Worm (Caenorhabditis elegans): ENCODE measurements around the gene ZK328.6.

ZK328.6 gene

ce11 chrIII:6039370-6039769 is 9.0 kb upstream of the ZK328.6 start, which contains the start of gene ift-139:
ift-139 (minus strand) TSS chrIII:6039470.
- TF ChIP-seq nhr-12 (tag; optimal IDR thresholded peaks at IDR 0.05) (no peak), sma-9 (GFP tag; optimal IDR thresholded peaks at IDR 0.05) (no peak), sma-9 (tag; optimal IDR thresholded peaks at IDR 0.05) (no peak), alr-1 (tag; optimal IDR thresholded peaks at IDR 0.05) (no peak), lsy-2 (tag; optimal IDR thresholded peaks at IDR 0.05) (no peak), lin-11 (tag; optimal IDR thresholded peaks at IDR 0.05) (no peak), aly-2 (tag; optimal IDR thresholded peaks at IDR 0.05) (no peak), nhr-77 (tag; optimal IDR thresholded peaks at IDR 0.05) (no peak), mdl-1 (tag; optimal IDR thresholded peaks at IDR 0.05) (no peak), ceh-82 (tag; optimal IDR thresholded peaks at IDR 0.05) (no peak), ztf-11 (tag; optimal IDR thresholded peaks at IDR 0.05) (no peak), ceh-16 (tag; optimal IDR thresholded peaks at IDR 0.05) (no peak), nhr-25 (tag; optimal IDR thresholded peaks at IDR 0.05) (no peak)

ce11 chrIII:6028432-6028831 is 2.0 kb downstream of the ZK328.6 start, which contains the start of gene tbx-7:
tbx-7 (minus strand) TSS chrIII:6028532.
- no peak for TF ChIP-seq nhr-11 (tag; optimal IDR thresholded peaks at IDR 0.05)
- no peak for TF ChIP-seq nhr-10 (tag; optimal IDR thresholded peaks at IDR 0.05)
- no peak for TF ChIP-seq unc-55 (GFP tag; optimal IDR thresholded peaks at IDR 0.05)
- TF ChIP-seq ama-1 (optimal IDR thresholded peaks at IDR 0.05), result no peak
- TF ChIP-seq nhr-129 (tag; optimal IDR thresholded peaks at IDR 0.05), result no peak
- TF ChIP-seq lsy-2 (tag; optimal IDR thresholded peaks at IDR 0.05), result no peak
- TF ChIP-seq Y55F3AM.14 (GFP tag; optimal IDR thresholded peaks at IDR 0.05), result no peak
- no peak for TF ChIP-seq sem-4 (tag; optimal IDR thresholded peaks at IDR 0.05)
- no peak for TF ChIP-seq lin-39 (tag; optimal IDR thresholded peaks at IDR 0.05)
- no peak for TF ChIP-seq nhr-21 (tag; optimal IDR thresholded peaks at IDR 0.05)
- TF ChIP-seq alr-1 (tag; optimal IDR thresholded peaks at IDR 0.05), result no peak
- no peak for TF ChIP-seq gmeb-1 (tag; optimal IDR thresholded peaks at IDR 0.05)
- no peak for TF ChIP-seq elt-1 (tag; optimal IDR thresholded peaks at IDR 0.05)
- no peak for TF ChIP-seq mdl-1 (tag; optimal IDR thresholded peaks at IDR 0.05)
- TF ChIP-seq dmd-4 (tag; optimal IDR thresholded peaks at IDR 0.05), result no peak
- no peak for TF ChIP-seq ztf-4 (tag; optimal IDR thresholded peaks at IDR 0.05)

- no peak for TF ChIP-seq mdl-1 (tag; optimal IDR thresholded peaks at IDR 0.05)
- TF ChIP-seq elt-1 (tag; optimal IDR thresholded peaks at IDR 0.05), result no peak
- TF ChIP-seq mab-5 (tag; optimal IDR thresholded peaks at IDR 0.05), result peak; percentile 6
- TF ChIP-seq dmd-4 (tag; optimal IDR thresholded peaks at IDR 0.05), result no peak
- TF ChIP-seq skn-1 (tag; optimal IDR thresholded peaks at IDR 0.05), result no peak
- TF ChIP-seq nhr-6 (tag; optimal IDR thresholded peaks at IDR 0.05), result no peak
- peak in 1 of 2 experiments; percentile 10 for TF ChIP-seq lsy-2 (tag; optimal IDR thresholded peaks at IDR 0.05)
- TF ChIP-seq lin-39 (tag; optimal IDR thresholded peaks at IDR 0.05), result no peak
- no peak for TF ChIP-seq gmeb-1 (tag; optimal IDR thresholded peaks at IDR 0.05)
- TF ChIP-seq lin-11 (tag; optimal IDR thresholded peaks at IDR 0.05), result peak; percentile 0
- TF ChIP-seq aly-2 (tag; optimal IDR thresholded peaks at IDR 0.05), result no peak
- TF ChIP-seq sem-4 (tag; optimal IDR thresholded peaks at IDR 0.05), result no peak
- TF ChIP-seq ceh-82 (tag; optimal IDR thresholded peaks at IDR 0.05), result no peak
- no peak for TF ChIP-seq peb-1 (tag; optimal IDR thresholded peaks at IDR 0.05)
- no peak for TF ChIP-seq nhr-11 (tag; optimal IDR thresholded peaks at IDR 0.05)
- no peak for TF ChIP-seq ztf-4 (tag; optimal IDR thresholded peaks at IDR 0.05)
- TF ChIP-seq snpc-4 (tag; optimal IDR thresholded peaks at IDR 0.05), result no peak
- no peak for TF ChIP-seq ZK546.5 (tag; optimal IDR thresholded peaks at IDR 0.05)
- no peak for TF ChIP-seq nhr-25 (tag; optimal IDR thresholded peaks at IDR 0.05)
- TF ChIP-seq egl-27 (tag; optimal IDR thresholded peaks at IDR 0.05), result no peak
- no peak for TF ChIP-seq nhr-10 (tag; optimal IDR thresholded peaks at IDR 0.05)
- no peak for TF ChIP-seq unc-62 (GFP tag; optimal IDR thresholded peaks at IDR 0.05)
- no peak for TF ChIP-seq lin-13 (GFP tag; optimal IDR thresholded peaks at IDR 0.05)
- no peak for TF ChIP-seq sma-3 (GFP tag; optimal IDR thresholded peaks at IDR 0.05)
- no peak for TF ChIP-seq fos-1 (tag; optimal IDR thresholded peaks at IDR 0.05)
- TF ChIP-seq nhr-21 (tag; optimal IDR thresholded peaks at IDR 0.05), result peak; percentile 2
- TF ChIP-seq mbf-1 (tag; optimal IDR thresholded peaks at IDR 0.05), result no peak
- TF ChIP-seq elt-3 (tag; optimal IDR thresholded peaks at IDR 0.05), result no peak
- TF ChIP-seq ceh-16 (tag; optimal IDR thresholded peaks at IDR 0.05), result no peak
- TF ChIP-seq C34F6.9 (tag; optimal IDR thresholded peaks at IDR 0.05), result peak; percentile 77
- TF ChIP-seq nhr-129 (tag; optimal IDR thresholded peaks at IDR 0.05), result peak; percentile 61
- TF ChIP-seq zag-1 (tag; optimal IDR thresholded peaks at IDR 0.05), result no peak
- TF ChIP-seq ztf-11 (tag; optimal IDR thresholded peaks at IDR 0.05), result no peak
- TF ChIP-seq ztf-1 (GFP tag; conservative IDR thresholded peaks at IDR 0.05), result no peak
- no peak for TF ChIP-seq unc-39 (tag; optimal IDR thresholded peaks at IDR 0.05)
Measured at ce11 chrIII:6019512-6020209, 10.7 kb downstream of the ZK328.6 start, which contains the start of the genes npp-10 and cyk-3. npp-10 (minus strand) TSS chrIII:6019562. cyk-3 (plus strand) TSS chrIII:6020159.

Data from whole organism, L2 larva.